Fruit fly (Drosophila melanogaster) whole organism, embryonic: ENCODE measurements around the gene CG15570.

Experiments used
- CG8944 ChIP-seq: fragments of 200-800 bp; sonication (Bioruptor generic); optimal IDR thresholded peaks from 3 replicates; lab custom pipeline; 2016; ENCODE audit warnings: missing biosample characterization, missing genetic modification characterization
- Jarid2 ChIP-seq: fragments of 200-800 bp; sonication (Bioruptor generic); optimal IDR thresholded peaks from 3 replicates; lab custom pipeline; 2017; ENCODE audit warnings: mild to moderate bottlenecking, missing biosample characterization, missing genetic modification reagents, missing genetic modification characterization
- bbx ChIP-seq: fragments of 200-800 bp; sonication (Bioruptor generic); IDR thresholded peaks from 2 replicates; pipeline ENCODE4 v1.3.6; 2022; ENCODE audit warnings: missing biosample characterization, missing genetic modification characterization; ENCODE audit not compliant: partially characterized antibody
- slbo ChIP-seq: fragments of 200-800 bp; sonication (Bioruptor generic); IDR thresholded peaks from 2 replicates; pipeline ENCODE4 v1.3.6; 2022; ENCODE audit warnings: missing biosample characterization, missing genetic modification characterization

DNA sequence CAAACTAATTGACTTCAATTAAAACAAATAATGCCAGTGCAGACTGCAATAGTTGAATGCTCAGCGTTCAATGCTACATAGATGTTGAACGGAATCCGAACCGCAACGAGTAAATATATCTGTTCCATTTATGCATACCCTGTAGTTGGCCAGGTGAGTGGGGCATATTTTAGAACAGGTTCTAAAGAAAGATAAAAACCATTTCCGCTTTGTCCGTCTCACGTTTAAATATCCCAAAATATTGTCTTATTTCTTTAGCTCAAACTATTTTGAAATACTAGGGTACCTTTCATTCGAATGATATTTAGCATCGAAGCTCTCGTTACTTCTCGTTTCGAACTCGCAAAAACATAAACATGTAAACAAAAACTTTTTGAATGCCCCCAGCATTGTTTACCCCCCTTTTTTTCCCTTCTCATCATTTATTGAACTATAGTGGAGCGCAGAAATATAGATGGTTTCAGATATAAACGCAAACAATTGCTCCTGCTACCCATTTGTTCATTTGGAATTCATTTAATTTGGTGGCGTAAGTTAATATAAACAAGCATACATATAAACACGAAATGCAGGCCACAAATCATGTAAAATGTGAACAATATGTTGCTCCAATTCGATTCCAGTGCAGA lies 45.7 kb upstream of the CG15570 start:
- no peak for TF ChIP-seq bbx
- no peak for TF ChIP-seq CG8944 (GFP tag; lab: Kevin White, UChicago)
- TF ChIP-seq slbo (GFP tag; lab: Robert Waterston, UW), result peak; percentile 59
- no peak for TF ChIP-seq Jarid2 (GFP tag; lab: Kevin White, UChicago)
